Fruit fly (Drosophila melanogaster) S2 (cell line): ENCODE results near the gene Cks85A.

Experiments used
- CG8478 ChIP-seq: fragments of >200 bp; optimal IDR thresholded peaks from 2 replicates; lab custom pipeline; 2018
- CTCF ChIP-seq, 2 experiments: fragments of >200 bp; optimal IDR thresholded peaks; 2 replicates each; lab custom pipeline; 2018

DNA sequence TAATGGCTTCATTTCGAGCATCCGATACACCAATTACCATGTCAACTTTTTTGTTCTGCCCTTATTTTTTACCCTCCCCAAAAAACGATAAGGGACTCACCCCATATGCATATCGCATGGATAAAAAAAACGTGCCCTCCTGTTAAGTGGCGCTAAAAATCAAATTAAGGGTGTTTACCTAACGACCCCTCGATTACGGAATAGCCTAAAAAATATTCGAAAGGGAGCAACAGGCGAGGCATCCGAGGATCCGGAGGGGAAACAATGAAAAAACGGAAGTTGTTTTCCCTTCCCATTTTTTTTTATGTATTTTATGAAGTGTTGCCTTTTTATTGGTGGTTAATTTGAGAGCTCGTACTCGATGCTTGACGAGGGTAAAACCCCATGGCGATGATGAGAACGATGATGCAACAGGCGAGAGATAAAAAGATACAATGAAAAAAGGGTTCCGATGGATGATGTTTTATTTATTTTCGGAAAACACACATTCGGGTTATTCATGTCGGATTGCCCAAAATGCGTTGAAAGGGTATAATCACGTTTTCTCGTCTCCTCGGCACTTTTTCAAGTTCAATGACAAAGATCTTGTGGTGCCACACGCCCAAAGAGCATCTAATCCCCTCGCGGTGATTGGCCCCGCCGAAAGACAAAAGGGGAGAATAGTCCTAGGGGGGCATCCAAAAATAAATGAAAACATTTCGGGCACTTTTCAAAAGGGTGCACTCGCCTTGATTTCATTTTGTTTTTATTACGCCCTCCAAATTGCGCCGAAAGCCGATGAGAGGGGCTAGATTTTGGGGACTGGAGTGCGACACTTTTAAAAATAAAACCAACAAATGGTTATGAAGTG, 33.7 kb downstream of the Cks85A start, which contains the start of gene CG44227:
- TF ChIP-seq CG8478 (lab: Kevin White, UChicago), result no peak
- no peak for TF ChIP-seq CTCF (optimal IDR thresholded peaks at IDR 0.05; lab: Kevin White, UChicago)
